Fruit fly (Drosophila melanogaster) S2 (cell line): ENCODE data around the gene Chrac-14.

Experiments used
- CG8478 ChIP-seq: fragments of >200 bp; optimal IDR thresholded peaks from 2 replicates; lab custom pipeline; 2018
- CTCF ChIP-seq, 2 experiments: fragments of >200 bp; optimal IDR thresholded peaks; 2 replicates each; lab custom pipeline; 2018

Chrac-14 gene

dm6 chr2L:8437176-8437575, at the start of gene Chrac-14, which contains the start of gene D12:
Gene Chrac-14, plus strand, starts transcription at chr2L:8437405.
Gene D12, minus strand, starts transcription at chr2L:8437365.
- no peak for TF ChIP-seq CG8478
- TF ChIP-seq CTCF (optimal IDR thresholded peaks at IDR 0.05; lab: Kevin White, UChicago), result no peak

DNA sequence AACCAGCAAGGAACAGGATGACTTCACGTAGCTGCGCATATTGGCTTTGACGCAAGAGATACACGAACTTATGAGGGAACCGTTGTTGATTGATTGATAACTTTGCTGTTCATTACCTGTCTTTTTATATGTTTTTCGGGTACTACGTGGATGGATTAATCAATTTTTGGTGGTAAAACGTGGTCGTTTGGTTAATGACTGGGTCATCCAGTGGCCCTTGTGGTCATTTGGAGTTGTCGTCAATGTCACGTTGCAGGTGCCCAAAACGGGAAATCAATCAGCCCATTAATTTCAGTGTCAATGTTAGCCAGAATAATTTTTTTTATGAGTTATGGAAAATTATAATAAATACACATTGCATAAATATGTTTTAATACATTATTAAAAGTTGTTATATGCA, 48.0 kb upstream of the Chrac-14 start, which contains the start of gene CG42819:
TSS of gene CG42819 (minus strand) at position 101 of the 400 bp plus-strand sequence.
- TF ChIP-seq CG8478 (no peak), CTCF (optimal IDR thresholded peaks at IDR 0.05; lab: Kevin White, UChicago) (no peak)

DNA sequence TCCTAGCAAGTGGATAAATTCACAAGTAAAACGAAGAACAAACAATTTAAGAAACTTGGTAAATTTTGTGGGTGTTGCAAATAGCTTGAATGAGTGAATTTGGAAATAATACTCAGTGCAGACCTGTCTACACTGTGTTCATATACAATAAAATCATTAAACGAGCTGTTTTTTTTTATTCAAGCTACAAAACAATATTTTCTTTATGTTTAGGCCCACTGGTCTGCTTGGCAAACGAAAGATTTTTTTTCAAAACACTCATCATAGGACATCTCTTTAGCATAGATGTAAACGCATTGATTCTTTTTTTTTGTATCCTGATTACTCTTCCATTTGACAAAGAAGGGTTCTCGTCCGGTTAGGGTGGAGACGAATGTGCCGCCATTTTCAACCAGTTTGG, 44.9 kb upstream of the Chrac-14 start, which contains the start of gene CG42820:
TSS of gene CG42820 (minus strand) at position 101 of the 400 bp plus-strand sequence.
- TF ChIP-seq CTCF (optimal IDR thresholded peaks at IDR 0.05; lab: Kevin White, UChicago) (no peak), CG8478 (no peak)

DNA sequence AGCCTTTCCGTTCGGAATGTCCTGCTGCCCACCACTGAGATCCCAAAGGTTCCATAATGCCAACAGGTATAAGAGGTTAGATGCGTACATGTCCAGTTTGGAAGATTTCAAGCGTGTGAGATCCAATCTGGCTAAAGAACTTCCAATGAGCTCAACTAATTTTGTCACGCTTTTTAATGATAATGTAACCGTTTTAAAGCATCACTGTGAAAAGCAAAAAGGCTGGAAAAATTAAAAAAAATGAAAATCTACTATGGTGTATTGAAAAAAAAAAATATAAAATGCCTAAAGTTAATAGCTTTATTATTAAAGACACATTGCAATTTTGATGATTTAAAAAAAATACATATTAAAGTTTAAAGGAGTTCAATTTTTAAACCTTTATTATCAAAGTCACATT, 44.1 kb upstream of the Chrac-14 start, which contains the start of gene Acp29AB:
TSS of gene Acp29AB (minus strand) at position 101 of the 400 bp plus-strand sequence.
- TF ChIP-seq CG8478 (no peak), CTCF (optimal IDR thresholded peaks at IDR 0.05; lab: Kevin White, UChicago) (no peak)

- TF ChIP-seq CTCF (optimal IDR thresholded peaks at IDR 0.05; lab: Kevin White, UChicago), result no peak
- TF ChIP-seq CG8478, result no peak
Measured at dm6 chr2L:8394180-8394579, 43.0 kb upstream of the Chrac-14 start, which contains the start of gene lectin-29Ca. Gene lectin-29Ca, minus strand, starts transcription at chr2L:8394280.

DNA sequence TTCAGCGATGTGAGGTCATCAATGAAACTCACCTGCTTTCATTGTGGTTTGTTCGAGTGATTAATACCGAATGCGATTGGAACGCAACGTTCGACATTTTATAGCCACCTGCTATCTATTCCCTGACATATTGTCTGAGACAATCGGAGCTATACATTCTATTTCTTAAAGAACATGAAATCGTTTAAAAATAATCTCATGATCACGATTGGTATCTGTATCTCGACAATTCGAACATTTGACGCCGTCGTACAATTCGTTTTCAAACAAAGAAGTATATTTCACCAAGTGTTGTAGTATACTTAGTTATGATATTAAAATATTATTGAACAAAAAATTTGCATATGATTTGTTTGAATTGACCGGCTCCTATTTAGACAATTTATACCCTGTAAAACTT, 42.4 kb upstream of the Chrac-14 start, which contains the start of gene Peritrophin-15b:
TSS of gene Peritrophin-15b (minus strand) at position 101 of the 400 bp plus-strand sequence.
- no peak for TF ChIP-seq CG8478
- TF ChIP-seq CTCF (optimal IDR thresholded peaks at IDR 0.05; lab: Kevin White, UChicago), result no peak

DNA sequence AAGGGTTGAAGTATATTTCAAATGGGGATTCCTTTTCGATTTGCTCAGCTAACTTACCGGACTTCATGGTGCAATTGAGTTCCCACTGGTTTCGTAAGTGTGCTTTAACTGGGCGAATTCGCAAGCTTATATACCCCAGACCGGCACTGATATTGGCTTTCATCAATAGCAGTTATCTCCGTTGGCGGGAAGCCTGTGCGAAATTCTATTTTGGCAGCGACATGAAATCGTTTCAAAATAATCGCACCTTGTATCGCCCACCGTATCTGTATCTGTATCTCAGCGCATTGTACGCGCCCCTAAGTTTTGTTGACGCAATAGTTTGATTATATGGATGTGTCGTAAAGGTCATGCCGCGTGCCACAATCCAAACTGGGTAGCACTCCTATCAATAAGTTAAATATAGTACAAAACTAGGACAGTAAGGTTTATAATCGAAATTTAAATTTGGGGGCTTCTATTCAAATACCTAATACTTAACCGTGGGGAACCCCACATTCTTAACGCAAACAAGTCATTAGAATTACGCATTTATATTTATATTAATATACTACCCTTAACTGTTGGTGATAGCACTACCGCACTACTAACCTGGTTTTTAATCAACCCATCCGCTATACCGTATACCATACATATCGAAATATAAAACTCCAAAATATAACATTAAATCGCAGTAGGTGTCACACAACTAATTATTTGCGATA, 41.1 kb upstream of the Chrac-14 start, which contains the start of the genes Peritrophin-15a and CG13385:
TSS of gene Peritrophin-15a (minus strand) at position 101 of the 704 bp plus-strand sequence.
TSS of gene CG13385 (plus strand) at position 654 of the 704 bp plus-strand sequence.
- TF ChIP-seq CG8478 (no peak), CTCF (optimal IDR thresholded peaks at IDR 0.05; lab: Kevin White, UChicago) (no peak)

- TF ChIP-seq CTCF (optimal IDR thresholded peaks at IDR 0.05; lab: Kevin White, UChicago) (no peak), CG8478 (no peak)
Measured at dm6 chr2L:8398721-8399120, 38.5 kb upstream of the Chrac-14 start, which contains the start of gene CG13386. Gene CG13386, plus strand, starts transcription at chr2L:8399021.

- no peak for TF ChIP-seq CTCF (optimal IDR thresholded peaks at IDR 0.05; lab: Kevin White, UChicago)
- no peak for TF ChIP-seq CG8478
Measured at dm6 chr2L:8399863-8400598, 37.2 kb upstream of the Chrac-14 start, which contains the start of gene CG31898. Gene CG31898, plus strand, starts transcription at chr2L:8400421.

dm6 chr2L:8402928-8403285, 34.3 kb upstream of the Chrac-14 start, which contains the start of gene fy:
Gene fy, minus strand, starts transcription at chr2L:8403280.
- TF ChIP-seq CTCF (optimal IDR thresholded peaks at IDR 0.05; lab: Kevin White, UChicago), result no peak
- TF ChIP-seq CG8478, result no peak

dm6 chr2L:8403286-8404270, 33.6 kb upstream of the Chrac-14 start, which contains the start of gene emb:
Gene emb, plus strand, starts transcription at chr2L:8403573.
- no peak for TF ChIP-seq CG8478
- peak; percentile 8 to 46 for TF ChIP-seq CTCF (optimal IDR thresholded peaks at IDR 0.05; lab: Kevin White, UChicago)

DNA sequence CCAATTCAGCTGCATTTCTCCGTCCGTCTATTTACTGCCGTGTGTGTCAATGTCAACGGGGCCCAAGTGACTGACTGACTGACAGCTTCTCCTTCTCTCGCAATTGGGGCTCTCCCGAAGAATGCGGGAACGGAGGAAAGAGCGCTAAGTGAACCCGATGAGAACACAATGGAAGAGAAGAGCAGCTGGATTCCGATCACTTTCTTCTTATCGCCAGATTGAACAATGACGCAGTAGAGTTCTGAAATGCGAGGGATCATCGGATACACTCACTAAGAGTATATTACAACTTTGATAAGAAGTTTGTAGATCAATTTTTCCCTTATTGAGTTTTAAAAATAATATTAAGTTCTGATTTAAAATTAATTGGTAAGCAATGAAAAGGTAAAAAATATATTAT, 25.7 kb upstream of the Chrac-14 start, which contains the start of gene Naglu:
TSS of gene Naglu (minus strand) at position 339 of the 400 bp plus-strand sequence.
- no peak for TF ChIP-seq CTCF (optimal IDR thresholded peaks at IDR 0.05; lab: Kevin White, UChicago)
- TF ChIP-seq CG8478, result no peak

DNA sequence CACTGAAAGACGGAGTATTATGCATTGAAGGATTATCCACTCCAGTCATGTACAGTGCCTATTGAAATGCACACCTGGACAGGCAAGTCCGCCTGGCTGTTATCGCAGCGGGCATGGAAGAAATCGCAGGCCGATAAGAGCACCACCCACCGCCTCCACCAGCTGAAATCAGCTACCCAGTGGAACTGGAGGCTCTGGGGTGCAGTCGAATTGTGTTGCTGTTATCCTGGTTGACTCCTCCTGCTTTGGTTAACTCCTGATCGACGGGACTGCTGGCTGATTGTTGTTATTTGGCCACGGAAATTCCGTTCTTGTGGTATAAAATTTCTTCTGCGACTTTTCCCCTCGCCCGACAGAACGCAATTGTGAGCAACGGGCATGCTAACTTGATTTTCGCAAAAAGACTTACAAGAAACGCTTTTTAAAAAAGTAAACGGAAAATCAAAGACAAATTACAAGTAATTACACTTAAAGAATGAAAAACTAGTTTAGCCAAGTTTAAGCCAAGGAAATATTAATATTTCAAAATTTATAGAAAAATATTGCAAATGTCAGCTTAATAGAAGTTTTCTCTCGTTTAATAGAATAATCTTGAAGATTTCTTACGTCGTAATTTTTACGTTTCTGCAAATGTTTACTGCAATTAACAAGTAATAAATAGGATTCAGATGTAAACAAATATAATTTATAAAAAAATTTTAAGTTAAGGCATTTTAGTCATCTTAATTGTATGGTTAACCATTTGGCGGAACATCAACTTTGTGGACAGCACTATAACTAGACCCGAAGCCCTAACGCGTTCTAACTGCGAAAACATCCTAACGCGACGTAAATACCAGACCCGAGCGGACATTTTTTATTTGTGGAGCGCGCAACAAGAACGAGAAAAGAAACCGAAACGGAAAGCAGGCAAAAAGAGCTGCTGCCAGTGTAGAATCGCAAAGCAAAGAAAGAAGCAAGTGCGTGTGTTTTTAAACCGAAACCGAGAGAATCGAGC, 22.0 kb upstream of the Chrac-14 start, which contains the start of the genes CG13398 and Akap200:
TSS of gene CG13398 (minus strand) at position 370 of the 997 bp plus-strand sequence.
TSS of gene Akap200 (plus strand) at position 804 of the 997 bp plus-strand sequence.
- TF ChIP-seq CTCF (optimal IDR thresholded peaks at IDR 0.05; lab: Kevin White, UChicago), result no peak
- no peak for TF ChIP-seq CG8478
